Fruit fly (Drosophila melanogaster): ENCODE results near the gene meigo.
A peak's percentile ranks its signal among the peaks of the same experiment; 100 is the strongest.

meigo gene

DNA sequence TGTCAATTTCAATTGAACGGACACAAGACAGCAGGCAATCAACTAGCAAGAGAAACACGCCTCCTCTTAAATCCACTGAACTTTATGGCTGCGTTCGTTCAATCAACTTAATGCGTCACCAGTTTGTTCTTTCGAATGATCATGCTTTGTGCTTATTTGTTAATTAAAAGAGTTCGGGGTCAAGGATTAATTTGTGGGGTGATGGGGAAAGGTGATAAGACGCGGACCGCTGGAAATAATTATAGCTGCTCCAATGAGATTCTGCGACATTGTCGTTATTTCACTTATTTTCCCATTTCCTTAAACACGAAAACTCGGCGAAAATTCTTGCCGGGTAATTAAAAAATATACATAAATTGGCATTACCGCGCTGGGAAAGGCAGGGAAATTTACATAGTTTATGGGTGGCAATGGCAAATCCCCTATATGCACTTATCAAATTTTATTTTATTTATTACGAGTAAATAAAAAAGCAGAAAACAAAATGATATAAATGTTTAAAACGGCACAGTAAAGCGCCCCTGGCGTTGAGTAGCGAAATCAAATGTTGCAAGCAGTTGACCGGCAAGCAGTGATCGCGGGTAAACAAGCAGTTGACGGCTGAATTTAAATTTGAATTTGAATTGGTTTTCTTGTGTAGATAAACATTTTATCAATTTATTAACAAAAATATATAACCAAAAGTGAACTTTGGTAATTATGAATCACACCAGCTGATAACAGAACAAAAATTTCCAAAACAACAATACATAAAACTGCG lies 46.5 kb downstream of the meigo start:
- TF ChIP-seq noc (tag; optimal IDR thresholded peaks at IDR 0.05): no peak

DNA sequence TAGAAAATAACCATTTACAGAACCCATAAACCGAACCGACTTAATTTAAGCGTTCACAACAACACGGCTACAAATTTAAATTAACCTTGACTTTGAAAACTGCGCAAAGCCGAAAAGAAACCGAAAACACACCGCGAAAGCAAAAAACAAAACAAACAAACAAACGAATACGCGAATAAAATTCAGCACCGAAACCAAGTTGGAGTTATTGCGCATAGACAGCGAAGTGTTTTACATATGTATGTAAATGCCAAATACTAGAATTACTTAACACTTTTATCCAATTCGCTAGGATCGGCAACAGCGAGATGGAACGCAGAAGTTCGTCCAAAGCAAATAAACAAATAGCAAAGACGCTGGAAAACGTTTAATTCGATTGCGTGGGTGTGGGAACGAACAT lies 47.6 kb downstream of the meigo start:
- TF ChIP-seq noc (tag; optimal IDR thresholded peaks at IDR 0.05): no peak

- no peak for TF ChIP-seq noc (tag; optimal IDR thresholded peaks at IDR 0.05)
These were observed 48.7 kb downstream of the meigo start for dm6 chr3R:21186606-21187393.

DNA sequence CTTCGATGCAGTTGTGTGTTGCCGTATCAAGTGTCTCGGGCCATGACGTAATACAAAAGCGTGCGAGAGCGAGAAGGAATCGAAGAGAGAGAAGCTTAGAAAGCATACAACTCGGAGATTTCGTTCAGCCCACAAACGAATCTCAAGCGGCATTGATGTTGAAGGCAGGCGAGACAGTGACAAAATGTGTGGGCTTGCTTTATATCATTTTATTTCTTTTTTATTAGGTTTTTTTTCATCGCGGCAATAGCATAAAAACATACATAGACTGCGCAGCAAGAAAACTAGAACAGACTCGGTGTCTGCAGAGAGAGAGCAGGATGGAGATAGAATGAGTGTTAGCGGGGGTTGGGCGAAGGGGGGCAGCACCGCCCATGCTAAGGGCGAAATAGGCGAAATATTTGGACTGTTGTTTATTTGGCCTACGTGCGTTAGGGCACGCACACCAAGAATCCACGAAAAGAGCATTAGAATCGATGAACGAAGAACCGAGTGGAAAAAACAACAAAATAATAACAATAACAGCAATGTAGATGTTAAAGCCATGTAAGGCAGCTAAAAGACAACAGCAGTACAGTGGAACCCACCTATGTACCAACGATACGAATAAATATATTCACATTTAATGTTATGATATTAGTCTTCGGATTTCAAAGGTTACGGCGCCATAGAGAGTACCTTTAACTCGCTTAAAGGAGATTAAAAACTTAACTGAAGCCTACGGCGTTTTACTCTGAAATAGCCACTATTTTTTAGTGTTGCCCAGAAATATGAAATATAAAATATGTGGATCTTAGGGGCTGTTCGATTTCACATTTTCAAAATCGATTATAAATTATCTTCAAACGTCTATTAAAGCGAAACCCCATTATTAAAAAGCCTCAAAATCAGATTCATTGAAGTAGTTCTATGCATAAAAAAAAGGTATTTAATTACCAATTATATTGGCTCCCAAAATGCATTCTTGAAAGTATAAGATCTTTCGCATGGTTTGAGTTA lies 49.6 kb downstream of the meigo start:
- no peak for TF ChIP-seq noc (tag; optimal IDR thresholded peaks at IDR 0.05)

- peak; percentile 57 for TF ChIP-seq noc (tag; optimal IDR thresholded peaks at IDR 0.05)
These were observed 50.6 kb downstream of the meigo start for dm6 chr3R:21188540-21189276.

dm6 chr3R:21189520-21190180 lies 51.6 kb downstream of the meigo start:
- no peak for TF ChIP-seq noc (tag; optimal IDR thresholded peaks at IDR 0.05)
